Fruit fly (Drosophila melanogaster) whole organism, embryonic: ENCODE data around the gene CG6055.

Experiments used
- Ada2b ChIP-seq: fragments of 200-800 bp; sonication (Bioruptor generic); IDR thresholded peaks from 2 replicates; pipeline ENCODE4 v1.3.6; 2022; ENCODE audit warnings: missing biosample characterization, missing genetic modification characterization
- B-H1 ChIP-seq: fragments of 200-800 bp; sonication (Bioruptor generic); IDR thresholded peaks from 3 replicates; pipeline ENCODE4 v1.3.6; 2022; ENCODE audit warnings: missing biosample characterization, missing genetic modification characterization
- B-H2 ChIP-seq: fragments of 200-800 bp; sonication (Bioruptor generic); optimal IDR thresholded peaks from 2 replicates; lab custom pipeline; 2018; ENCODE audit warnings: missing biosample characterization, mild to moderate bottlenecking, missing genetic modification characterization
- BtbVII ChIP-seq: fragments of 200-800 bp; sonication (Bioruptor generic); optimal IDR thresholded peaks from 3 replicates; lab custom pipeline; 2017; ENCODE audit warnings: missing biosample characterization, mild to moderate bottlenecking, missing genetic modification characterization
- CG10979 ChIP-seq: fragments of 200-800 bp; sonication (Bioruptor generic); optimal IDR thresholded peaks from 2 replicates; lab custom pipeline; 2018; ENCODE audit warnings: missing biosample characterization, mild to moderate bottlenecking, missing genetic modification characterization, moderate library complexity
- CG12659 ChIP-seq: fragments of 200-800 bp; sonication (Bioruptor generic); optimal IDR thresholded peaks from 3 replicates; lab custom pipeline; 2017; ENCODE audit warnings: mild to moderate bottlenecking, missing biosample characterization, missing genetic modification reagents, missing genetic modification characterization
- CG13287 ChIP-seq: fragments of 200-800 bp; sonication (Bioruptor generic); IDR thresholded peaks from 2 replicates; pipeline ENCODE4 v1.3.6; 2022; ENCODE audit warnings: missing biosample characterization, missing genetic modification characterization; ENCODE audit not compliant: partially characterized antibody
- CG13296 ChIP-seq: fragments of 200-800 bp; sonication (Bioruptor generic); optimal IDR thresholded peaks from 3 replicates; lab custom pipeline; 2018; ENCODE audit warnings: missing biosample characterization, mild to moderate bottlenecking, missing genetic modification characterization
- CG13424 ChIP-seq: fragments of 200-800 bp; sonication (Bioruptor generic); optimal IDR thresholded peaks from 2 replicates; lab custom pipeline; 2019; ENCODE audit warnings: missing biosample characterization, mild to moderate bottlenecking, missing genetic modification characterization, moderate library complexity
- CG14441 ChIP-seq: fragments of 200-800 bp; sonication (Bioruptor generic); IDR thresholded peaks from 2 replicates; pipeline ENCODE4 v1.3.6; 2022; ENCODE audit warnings: missing biosample characterization, missing genetic modification characterization
- CG1529 ChIP-seq: fragments of 200-800 bp; sonication (Bioruptor generic); optimal IDR thresholded peaks from 3 replicates; lab custom pipeline; 2018; ENCODE audit warnings: missing biosample characterization, missing genetic modification characterization
- CG15696 ChIP-seq: fragments of 200-800 bp; sonication (Bioruptor generic); optimal IDR thresholded peaks from 2 replicates; lab custom pipeline; 2019; ENCODE audit warnings: missing biosample characterization, mild to moderate bottlenecking, missing genetic modification characterization, moderate library complexity
- CG16779 ChIP-seq: fragments of 200-800 bp; sonication (Bioruptor generic); IDR thresholded peaks from 2 replicates; pipeline ENCODE4 v1.3.6; 2022; ENCODE audit warnings: missing biosample characterization, missing genetic modification characterization
- CG18599 ChIP-seq: fragments of 200-800 bp; sonication (Bioruptor generic); optimal IDR thresholded peaks from 3 replicates; lab custom pipeline; 2017; ENCODE audit warnings: missing biosample characterization, missing genetic modification characterization, mild to moderate bottlenecking, moderate library complexity, missing genetic modification reagents
- CG2120 ChIP-seq: fragments of 200-800 bp; sonication (Bioruptor generic); optimal IDR thresholded peaks from 3 replicates; lab custom pipeline; 2016; ENCODE audit warnings: missing biosample characterization, missing genetic modification characterization
- CG31224 ChIP-seq: fragments of 200-800 bp; sonication (Bioruptor generic); IDR thresholded peaks from 2 replicates; pipeline ENCODE4 v1.3.6; 2022; ENCODE audit warnings: missing biosample characterization, missing genetic modification characterization
- CG31388 ChIP-seq: fragments of 200-800 bp; sonication (Bioruptor generic); optimal IDR thresholded peaks from 2 replicates; lab custom pipeline; 2016; ENCODE audit warnings: missing biosample characterization, missing genetic modification characterization
- CG32772 ChIP-seq: fragments of 200-800 bp; sonication (Bioruptor generic); IDR thresholded peaks from 2 replicates; pipeline ENCODE4 v1.3.6; 2022; ENCODE audit warnings: missing biosample characterization, missing genetic modification characterization
- CG4424 ChIP-seq: fragments of 200-800 bp; sonication (Bioruptor generic); optimal IDR thresholded peaks from 3 replicates; lab custom pipeline; 2016; ENCODE audit warnings: missing biosample characterization, missing genetic modification characterization
- CG4820 ChIP-seq: fragments of 200-800 bp; sonication (Bioruptor generic); optimal IDR thresholded peaks from 3 replicates; lab custom pipeline; 2016; ENCODE audit warnings: missing biosample characterization, missing genetic modification characterization
- CG4854 ChIP-seq: fragments of 200-800 bp; sonication (Bioruptor generic); optimal IDR thresholded peaks from 2 replicates; lab custom pipeline; 2016; ENCODE audit warnings: missing biosample characterization, missing genetic modification characterization, inconsistent platforms
- CG6272 ChIP-seq: fragments of 200-800 bp; sonication (Bioruptor generic); IDR thresholded peaks from 2 replicates; pipeline ENCODE4 v1.3.6; 2022; ENCODE audit warnings: missing biosample characterization, missing genetic modification characterization
- CG6765 ChIP-seq: fragments of 200-800 bp; sonication (Bioruptor generic); optimal IDR thresholded peaks from 3 replicates; lab custom pipeline; 2017; ENCODE audit warnings: missing biosample characterization, mild to moderate bottlenecking, missing genetic modification characterization
- CG7271 ChIP-seq: fragments of 200-800 bp; sonication (Bioruptor generic); optimal IDR thresholded peaks from 2 replicates; lab custom pipeline; 2018; ENCODE audit warnings: missing biosample characterization, mild to moderate bottlenecking, missing genetic modification characterization, moderate library complexity
- CG7786 ChIP-seq: fragments of 200-800 bp; sonication (Bioruptor generic); optimal IDR thresholded peaks from 2 replicates; lab custom pipeline; 2016; ENCODE audit warnings: missing biosample characterization, missing genetic modification characterization
- CG8359 ChIP-seq: fragments of 200-800 bp; sonication (Bioruptor generic); optimal IDR thresholded peaks from 2 replicates; lab custom pipeline; 2017; ENCODE audit warnings: missing biosample characterization, mild to moderate bottlenecking, missing genetic modification characterization, borderline replicate concordance
- CG9932 ChIP-seq: fragments of 200-800 bp; sonication (Bioruptor generic); IDR thresholded peaks from 2 replicates; pipeline ENCODE4 v1.3.6; 2022; ENCODE audit warnings: missing biosample characterization, missing genetic modification characterization
- Dref ChIP-seq: fragments of 200-800 bp; sonication (Bioruptor generic); IDR thresholded peaks from 2 replicates; pipeline ENCODE4 v1.3.6; 2022; ENCODE audit warnings: missing biosample characterization, missing genetic modification characterization
- Ets97D ChIP-seq: fragments of 200-800 bp; sonication (Bioruptor generic); optimal IDR thresholded peaks from 3 replicates; lab custom pipeline; 2016; ENCODE audit warnings: missing biosample characterization, missing genetic modification characterization
- Fer1 ChIP-seq: fragments of 200-800 bp; sonication (Bioruptor generic); optimal IDR thresholded peaks from 2 replicates; lab custom pipeline; 2017; ENCODE audit warnings: missing biosample characterization, mild to moderate bottlenecking, missing genetic modification characterization
- Meics ChIP-seq: fragments of 200-800 bp; sonication (Bioruptor generic); optimal IDR thresholded peaks from 2 replicates; lab custom pipeline; 2017; ENCODE audit warnings: missing biosample characterization, mild to moderate bottlenecking, missing genetic modification characterization
- Taf1 ChIP-seq: fragments of 200-800 bp; sonication (Bioruptor generic); IDR thresholded peaks from 2 replicates; pipeline ENCODE4 v1.3.6; 2022; ENCODE audit warnings: missing biosample characterization, missing genetic modification characterization
- caup ChIP-seq: fragments of 200-800 bp; sonication (Bioruptor generic); optimal IDR thresholded peaks from 3 replicates; lab custom pipeline; 2017; ENCODE audit warnings: missing biosample characterization, mild to moderate bottlenecking, missing genetic modification characterization, moderate library complexity; ENCODE audit not compliant: severe bottlenecking
- cg ChIP-seq: fragments of 200-800 bp; sonication (Bioruptor generic); optimal IDR thresholded peaks from 3 replicates; lab custom pipeline; 2019; ENCODE audit warnings: missing biosample characterization, mild to moderate bottlenecking, missing genetic modification characterization, moderate library complexity
- cwo ChIP-seq: fragments of 200-800 bp; sonication (Bioruptor generic); optimal IDR thresholded peaks from 3 replicates; lab custom pipeline; 2017; ENCODE audit warnings: missing biosample characterization, missing genetic modification characterization, mild to moderate bottlenecking, moderate library complexity, missing genetic modification reagents
- dati ChIP-seq: fragments of 200-800 bp; sonication (Bioruptor generic); IDR thresholded peaks from 2 replicates; pipeline ENCODE4 v1.3.6; 2022; ENCODE audit warnings: missing biosample characterization, missing genetic modification characterization
- dpn ChIP-seq, 2 experiments: fragments of 200-800 bp; sonication (Bioruptor generic); optimal IDR thresholded peaks; 3 replicates each; lab custom pipeline; 2016; ENCODE audit warnings: missing biosample characterization in 2 of 2, missing genetic modification characterization in 2 of 2
- ems ChIP-seq: fragments of 200-800 bp; sonication (Bioruptor generic); optimal IDR thresholded peaks from 3 replicates; lab custom pipeline; 2016; ENCODE audit warnings: missing biosample characterization, missing genetic modification characterization
- fd3F ChIP-seq: fragments of 200-800 bp; sonication (Bioruptor generic); optimal IDR thresholded peaks from 2 replicates; lab custom pipeline; 2018; ENCODE audit warnings: missing biosample characterization, mild to moderate bottlenecking, missing genetic modification characterization, moderate library complexity
- gro ChIP-seq: fragments of 200-800 bp; sonication (Bioruptor generic); optimal IDR thresholded peaks from 2 replicates; lab custom pipeline; 2016; ENCODE audit warnings: missing biosample characterization, missing genetic modification characterization
- ind ChIP-seq: fragments of 200-800 bp; sonication (Bioruptor generic); optimal IDR thresholded peaks from 3 replicates; lab custom pipeline; 2016; ENCODE audit warnings: missing biosample characterization, missing genetic modification characterization
- lab ChIP-seq: fragments of 200-800 bp; sonication (Bioruptor generic); optimal IDR thresholded peaks from 3 replicates; lab custom pipeline; 2017; ENCODE audit warnings: missing biosample characterization, missing genetic modification characterization, mild to moderate bottlenecking, moderate library complexity, missing genetic modification reagents
- maf-S ChIP-seq: fragments of 200-800 bp; sonication (Bioruptor generic); optimal IDR thresholded peaks from 2 replicates; lab custom pipeline; 2016; ENCODE audit warnings: missing biosample characterization, missing genetic modification characterization
- nmo ChIP-seq: fragments of 200-800 bp; sonication (Bioruptor generic); optimal IDR thresholded peaks from 2 replicates; lab custom pipeline; 2018; ENCODE audit warnings: missing biosample characterization, mild to moderate bottlenecking, missing genetic modification characterization, moderate library complexity
- prd ChIP-seq, 3 experiments: fragments of >200 bp in 2 of 3; fragments of 200-800 bp in 1 of 3; sonication (Bioruptor generic) in 1 of 3; optimal IDR thresholded peaks in 2 of 3; IDR thresholded peaks in 1 of 3; 2 replicates in 2 of 3; 3 replicates in 1 of 3; pipeline versions ENCODE4 v1.3.6 to Lab custom; 2017 to 2022; ENCODE audit warnings: missing biosample characterization in 1 of 3, missing genetic modification characterization in 1 of 3
- sug ChIP-seq: fragments of 200-800 bp; optimal IDR thresholded peaks from 2 replicates; lab custom pipeline; 2019; ENCODE audit warnings: missing biosample characterization, mild to moderate bottlenecking, missing genetic modification characterization, moderate library complexity
- tio ChIP-seq: fragments of 200-800 bp; sonication (Bioruptor generic); optimal IDR thresholded peaks from 2 replicates; lab custom pipeline; 2017; ENCODE audit warnings: missing biosample characterization, missing genetic modification characterization, inconsistent platforms
- unpg ChIP-seq: fragments of 200-800 bp; sonication (Bioruptor generic); optimal IDR thresholded peaks from 3 replicates; lab custom pipeline; 2018; ENCODE audit warnings: missing biosample characterization, mild to moderate bottlenecking, missing genetic modification characterization, moderate library complexity
- vvl ChIP-seq: fragments of 200-800 bp; sonication (Bioruptor generic); IDR thresholded peaks from 2 replicates; pipeline ENCODE4 v1.3.6; 2022; ENCODE audit warnings: missing biosample characterization, missing genetic modification characterization

The CG6055 gene

DNA sequence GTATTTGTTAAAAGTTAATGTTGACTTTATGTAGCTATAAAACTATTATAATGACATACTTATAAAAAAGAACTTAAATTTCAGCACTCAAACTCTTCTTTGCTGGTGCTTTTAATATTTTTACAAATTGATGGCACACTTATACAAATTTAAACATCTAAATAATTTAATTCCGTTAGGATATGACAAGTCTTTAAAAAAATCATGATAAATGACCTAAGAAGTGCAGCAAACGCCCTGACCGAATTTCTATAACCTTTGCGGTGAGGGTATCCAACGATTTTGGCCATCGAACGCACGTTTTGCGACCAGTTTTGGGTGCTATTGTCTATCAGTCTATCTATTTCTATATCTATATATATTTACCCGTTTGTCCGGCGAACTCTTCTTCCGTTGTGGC lies 23.4 kb upstream of the CG6055 start (continued):
- TF ChIP-seq CG18599 (GFP tag; lab: Kevin White, UChicago) (no peak), BtbVII (peak; percentile 24), CG2120 (GFP tag; lab: Kevin White, UChicago) (peak; percentile 69), CG10979 (tag; lab: Kevin White, UChicago) (no peak), CG12659 (peak; percentile 25), nmo (GFP tag; lab: Kevin White, UChicago) (peak; percentile 5), Ets97D (GFP tag; lab: Kevin White, UChicago) (no peak), CG14441 (GFP tag; lab: Robert Waterston, UW) (peak; percentile 67), ems (GFP tag; lab: Kevin White, UChicago) (no peak), cwo (GFP tag; lab: Kevin White, UChicago) (peak; percentile 66), CG16779 (0 out of 2 replicates have a peak, but pooled peaks have one; percentile 7), unpg (peak; percentile 30), CG13424 (tag; lab: Kevin White, UChicago) (peak; percentile 24), CG32772 (GFP tag; lab: Robert Waterston, UW) (0 out of 2 replicates have a peak, but pooled peaks have one; percentile 14), tio (GFP tag; lab: Kevin White, UChicago) (peak; percentile 35), caup (GFP tag; lab: Kevin White, UChicago) (peak; percentile 49), B-H2 (GFP tag; lab: Kevin White, UChicago) (no peak), CG6765 (GFP tag; lab: Kevin White, UChicago) (peak; percentile 4), CG4854 (GFP tag; lab: Kevin White, UChicago) (no peak), dpn (GFP tag; optimal IDR thresholded peaks at IDR 0.05; lab: Kevin White, UChicago) (peak in 1 of 2 experiments; percentile 1), B-H1 (GFP tag; lab: Robert Waterston, UW) (peak; percentile 13; the same call in 1 of the 3 replicates), cg (GFP tag; lab: Kevin White, UChicago) (no peak), fd3F (GFP tag; lab: Kevin White, UChicago) (peak; percentile 47), lab (GFP tag; lab: Kevin White, UChicago) (peak; percentile 46), vvl (GFP tag; lab: Robert Waterston, UW) (peak; percentile 44; the same call in 1 of the 2 replicates), CG6272 (GFP tag; lab: Robert Waterston, UW) (0 out of 2 replicates have a peak, but pooled peaks have one; percentile 6), Dref (GFP tag; lab: Robert Waterston, UW) (no peak), maf-S (GFP tag; lab: Kevin White, UChicago) (no peak), CG4820 (no peak), CG13296 (GFP tag; lab: Kevin White, UChicago) (peak; percentile 26), Meics (GFP tag; lab: Kevin White, UChicago) (peak; percentile 51), CG7786 (GFP tag; lab: Kevin White, UChicago) (no peak), CG9932 (peak; percentile 78), prd (optimal IDR thresholded peaks at IDR 0.05; lab: Kevin White, UChicago) (no peak), prd (GFP tag; IDR thresholded peaks at IDR 0.05; lab: Robert Waterston, UW) (peak; percentile 49; the same call in 1 of the 3 replicates), CG7271 (tag; lab: Kevin White, UChicago) (no peak), Taf1 (GFP tag; lab: Robert Waterston, UW) (peak; percentile 37; the same call in 1 of the 2 replicates), dati (GFP tag; lab: Robert Waterston, UW) (no peak), CG8359 (GFP tag; lab: Kevin White, UChicago) (no peak), Ada2b (peak; percentile 56), ind (GFP tag; lab: Kevin White, UChicago) (peak; percentile 4), gro (GFP tag; lab: Kevin White, UChicago) (peak; percentile 14), CG15696 (tag; lab: Kevin White, UChicago) (no peak), CG4424 (GFP tag; lab: Kevin White, UChicago) (no peak), Fer1 (GFP tag; lab: Kevin White, UChicago) (peak; percentile 7), CG13287 (GFP tag; lab: Robert Waterston, UW) (no peak), sug (tag; lab: Kevin White, UChicago) (peak; percentile 8), CG31224 (GFP tag; lab: Robert Waterston, UW) (peak; percentile 63; the same call in 1 of the 2 replicates), CG31388 (GFP tag; lab: Kevin White, UChicago) (no peak), CG1529 (GFP tag; lab: Kevin White, UChicago) (no peak)
